Worm (Caenorhabditis elegans) whole organism, L4/young adult: ENCODE results near the gene sdc-3.

Experiments
- W03F9.2 ChIP-seq: fragments of 150-350 bp; optimal IDR thresholded peaks from 2 replicates; lab custom pipeline; 2014; ENCODE audit warnings: missing biosample characterization, missing genetic modification characterization
- dao-5 ChIP-seq: sonication (generic microtip); optimal IDR thresholded peaks from 2 replicates; lab custom pipeline; 2016; ENCODE audit warnings: missing genotype, missing genetic modification characterization, moderate library complexity, missing compliant biosample characterization
- him-1 ChIP-seq: sonication (generic microtip); optimal IDR thresholded peaks from 2 replicates; lab custom pipeline; 2016; ENCODE audit warnings: missing genotype, missing genetic modification reagents, missing genetic modification characterization, missing compliant biosample characterization

- TF ChIP-seq him-1 (tag; lab: Kevin White, UChicago): no peak
- TF ChIP-seq W03F9.2 (tag; lab: Kevin White, UChicago): no peak
- no peak for TF ChIP-seq dao-5 (tag; lab: Kevin White, UChicago)
These were observed 57.2 kb downstream of the sdc-3 start, which contains the start of the genes cdt-2 and T01C3.2 for ce11 chrV:14990843-14991242.
